Worm (Caenorhabditis elegans) whole organism, L1 larva: ENCODE results near the gene cox-6B.

ENCODE experiments used
- C16A3.4 ChIP-seq: fragments of 150-350 bp; optimal IDR thresholded peaks from 2 replicates; lab custom pipeline; 2014; ENCODE audit warnings: missing biosample characterization, missing genetic modification characterization
- aha-1 ChIP-seq: fragments of 150-350 bp; optimal IDR thresholded peaks from 2 replicates; lab custom pipeline; 2014; ENCODE audit warnings: missing biosample characterization, missing genetic modification characterization
- aly-2 ChIP-seq: fragments of 150-350 bp; optimal IDR thresholded peaks from 2 replicates; lab custom pipeline; 2014; ENCODE audit warnings: missing biosample characterization, missing genetic modification characterization
- ama-1 ChIP-seq: fragments of 150-350 bp; optimal IDR thresholded peaks from 2 replicates; lab custom pipeline; 2014
- blmp-1 ChIP-seq: fragments of 150-350 bp; optimal IDR thresholded peaks from 2 replicates; lab custom pipeline; 2014; ENCODE audit warnings: missing biosample characterization, missing genetic modification characterization
- ceh-8 ChIP-seq: fragments of 200-800 bp; sonication (Bioruptor generic); optimal IDR thresholded peaks from 2 replicates; lab custom pipeline; 2018; ENCODE audit warnings: mild to moderate bottlenecking, missing genetic modification characterization, moderate library complexity, missing compliant biosample characterization
- ceh-88 ChIP-seq: fragments of 200-800 bp; sonication (Bioruptor generic); IDR thresholded peaks from 2 replicates; pipeline ENCODE4 v1.3.6; 2022; ENCODE audit warnings: missing genetic modification characterization, missing compliant biosample characterization
- ceh-90 ChIP-seq: sonication (generic microtip); optimal IDR thresholded peaks from 2 replicates; lab custom pipeline; 2016; ENCODE audit warnings: missing genetic modification characterization, missing compliant biosample characterization
- dpl-1 ChIP-seq, 3 experiments: fragments of 150-350 bp in 2 of 3; sonication (generic microtip) in 1 of 3; optimal IDR thresholded peaks; 2 replicates each; lab custom pipeline; 2014 to 2017; ENCODE audit warnings: missing biosample characterization in 3 of 3, missing genetic modification characterization in 3 of 3, missing genetic modification reagents in 3 of 3
- dsc-1 ChIP-seq: sonication (generic microtip); optimal IDR thresholded peaks from 2 replicates; lab custom pipeline; 2016; ENCODE audit warnings: mild to moderate bottlenecking, missing genetic modification characterization, missing compliant biosample characterization
- efl-3 ChIP-seq: fragments of 200-800 bp; sonication (Bioruptor generic); optimal IDR thresholded peaks from 2 replicates; lab custom pipeline; 2018; ENCODE audit warnings: mild to moderate bottlenecking, missing genetic modification characterization, missing compliant biosample characterization
- egl-13 ChIP-seq: sonication (generic microtip); optimal IDR thresholded peaks from 2 replicates; lab custom pipeline; 2016; ENCODE audit warnings: missing genotype, missing genetic modification reagents, missing genetic modification characterization, missing compliant biosample characterization
- elt-2 ChIP-seq: sonication (generic microtip); optimal IDR thresholded peaks from 2 replicates; lab custom pipeline; 2016; ENCODE audit warnings: missing genetic modification characterization, mild to moderate bottlenecking, inconsistent platforms, missing compliant biosample characterization, missing genetic modification reagents
- elt-3 ChIP-seq, 6 experiments: fragments of 150-350 bp in 1 of 6; sonication (generic microtip); optimal IDR thresholded peaks; 2 replicates each; lab custom pipeline; 2017 to 2018; ENCODE audit warnings: missing biosample characterization in 6 of 6, missing genetic modification characterization in 6 of 6, inconsistent platforms in 1 of 6
- fkh-10 ChIP-seq: sonication (generic microtip); optimal IDR thresholded peaks from 2 replicates; lab custom pipeline; 2017; ENCODE audit warnings: missing biosample characterization, missing genetic modification reagents, missing genetic modification characterization
- fkh-4 ChIP-seq: sonication (generic microtip); optimal IDR thresholded peaks from 2 replicates; lab custom pipeline; 2016; ENCODE audit warnings: missing compliant biosample characterization, missing genetic modification characterization, borderline replicate concordance
- fos-1 ChIP-seq: fragments of 150-350 bp; optimal IDR thresholded peaks from 2 replicates; lab custom pipeline; 2014; ENCODE audit warnings: missing biosample characterization, missing genetic modification characterization
- hlh-17 ChIP-seq: fragments of 200-800 bp; sonication (Bioruptor generic); optimal IDR thresholded peaks from 2 replicates; lab custom pipeline; 2018; ENCODE audit warnings: missing genetic modification characterization, mild to moderate bottlenecking, missing compliant biosample characterization, moderate library complexity, borderline replicate concordance
- hpl-2 ChIP-seq: fragments of 150-350 bp; optimal IDR thresholded peaks from 2 replicates; lab custom pipeline; 2014; ENCODE audit warnings: missing biosample characterization, missing genetic modification reagents, missing genetic modification characterization
- jun-1 ChIP-seq: fragments of 150-350 bp; optimal IDR thresholded peaks from 2 replicates; lab custom pipeline; 2014; ENCODE audit warnings: missing biosample characterization, missing genetic modification reagents, missing genetic modification characterization
- lin-14 ChIP-seq: fragments of 200-800 bp; sonication (Bioruptor generic); optimal IDR thresholded peaks from 2 replicates; lab custom pipeline; 2018; ENCODE audit warnings: mild to moderate bottlenecking, missing genetic modification characterization, moderate library complexity, missing compliant biosample characterization
- lin-15B ChIP-seq: fragments of 150-350 bp; sonication (generic microtip); optimal IDR thresholded peaks from 3 replicates; lab custom pipeline; 2014; ENCODE audit warnings: missing biosample characterization, missing genetic modification characterization
- lin-35 ChIP-seq, 2 experiments: fragments of 150-350 bp; optimal IDR thresholded peaks; 2 replicates each; lab custom pipeline; 2014; ENCODE audit warnings: missing biosample characterization in 2 of 2, missing genetic modification characterization in 2 of 2, missing genetic modification reagents in 2 of 2
- lsy-2 ChIP-seq, 2 experiments: fragments of 150-350 bp; optimal IDR thresholded peaks; 2 replicates each; lab custom pipeline; 2014; ENCODE audit warnings: missing biosample characterization in 2 of 2, missing genetic modification characterization in 2 of 2
- mdl-1 ChIP-seq, 2 experiments: fragments of 150-350 bp; optimal IDR thresholded peaks; 2 replicates each; lab custom pipeline; 2014 to 2017; ENCODE audit warnings: missing biosample characterization in 2 of 2, missing genetic modification characterization in 2 of 2, inconsistent platforms in 1 of 2
- nhr-19 ChIP-seq: fragments of 200-800 bp; sonication (Bioruptor generic); conservative IDR thresholded peaks from 2 replicates; pipeline ENCODE4 v1.3.6; 2022; ENCODE audit warnings: missing genetic modification characterization, missing compliant biosample characterization
- nhr-28 ChIP-seq: fragments of 150-350 bp; optimal IDR thresholded peaks from 2 replicates; lab custom pipeline; 2014; ENCODE audit warnings: missing biosample characterization, missing genetic modification characterization
- nhr-77 ChIP-seq: fragments of 150-350 bp; optimal IDR thresholded peaks from 2 replicates; lab custom pipeline; 2014; ENCODE audit warnings: missing biosample characterization, missing genetic modification characterization
- nhr-84 ChIP-seq: sonication (generic microtip); optimal IDR thresholded peaks from 2 replicates; lab custom pipeline; 2017; ENCODE audit warnings: missing biosample characterization, missing genetic modification characterization
- pax-3 ChIP-seq: fragments of 200-800 bp; sonication (Bioruptor generic); optimal IDR thresholded peaks from 2 replicates; lab custom pipeline; 2018; ENCODE audit warnings: mild to moderate bottlenecking, missing genetic modification characterization, moderate library complexity, missing compliant biosample characterization
- pqm-1 ChIP-seq: sonication (generic microtip); optimal IDR thresholded peaks from 3 replicates; lab custom pipeline; 2017; ENCODE audit warnings: missing biosample characterization, missing genetic modification characterization
- skn-1 ChIP-seq: fragments of 150-350 bp; optimal IDR thresholded peaks from 2 replicates; lab custom pipeline; 2014; ENCODE audit warnings: missing biosample characterization, missing genetic modification characterization
- snpc-4 ChIP-seq: fragments of 150-350 bp; optimal IDR thresholded peaks from 2 replicates; lab custom pipeline; 2014; ENCODE audit warnings: missing biosample characterization, missing genetic modification characterization
- snu-23 ChIP-seq: sonication (generic microtip); optimal IDR thresholded peaks from 2 replicates; lab custom pipeline; 2016; ENCODE audit warnings: missing genetic modification characterization, missing compliant biosample characterization
- sox-4 ChIP-seq: sonication (generic microtip); optimal IDR thresholded peaks from 2 replicates; lab custom pipeline; 2016; ENCODE audit warnings: missing genetic modification characterization, missing compliant biosample characterization
- sup-37 ChIP-seq: fragments of 200-800 bp; sonication (Bioruptor generic); optimal IDR thresholded peaks from 2 replicates; lab custom pipeline; 2018; ENCODE audit warnings: mild to moderate bottlenecking, missing genetic modification characterization, missing compliant biosample characterization
- swsn-7 ChIP-seq: sonication (generic microtip); optimal IDR thresholded peaks from 2 replicates; lab custom pipeline; 2016; ENCODE audit warnings: missing genetic modification characterization, missing compliant biosample characterization
- tbx-2 ChIP-seq: sonication (generic microtip); optimal IDR thresholded peaks from 2 replicates; lab custom pipeline; 2016; ENCODE audit warnings: missing genetic modification characterization, missing compliant biosample characterization
- tlp-1 ChIP-seq: fragments of 150-350 bp; optimal IDR thresholded peaks from 2 replicates; lab custom pipeline; 2014; ENCODE audit warnings: missing biosample characterization, missing genetic modification characterization
- unc-30 ChIP-seq: sonication (generic microtip); optimal IDR thresholded peaks from 2 replicates; lab custom pipeline; 2017; ENCODE audit warnings: missing biosample characterization, missing genetic modification characterization
- unc-62 ChIP-seq: fragments of 150-350 bp; optimal IDR thresholded peaks from 2 replicates; lab custom pipeline; 2014; ENCODE audit warnings: missing biosample characterization, missing genetic modification reagents, missing genetic modification characterization
- unc-86 ChIP-seq: sonication (generic microtip); optimal IDR thresholded peaks from 2 replicates; lab custom pipeline; 2016; ENCODE audit warnings: missing genetic modification characterization, missing compliant biosample characterization
- vab-15 ChIP-seq: sonication (generic microtip); optimal IDR thresholded peaks from 2 replicates; lab custom pipeline; 2017; ENCODE audit warnings: missing genotype, mild to moderate bottlenecking, missing genetic modification characterization, missing compliant biosample characterization
- xbp-1 ChIP-seq: sonication (generic microtip); optimal IDR thresholded peaks from 2 replicates; lab custom pipeline; 2016; ENCODE audit warnings: missing genetic modification characterization, missing compliant biosample characterization
- ztf-11 ChIP-seq, 2 experiments: sonication (generic microtip); optimal IDR thresholded peaks; 2 replicates each; lab custom pipeline; 2016 to 2017; ENCODE audit warnings: missing genetic modification characterization in 2 of 2, missing biosample characterization in 1 of 2, missing compliant biosample characterization in 1 of 2

Gene cox-6B

ce11 chrIII:2733606-2734183 is 34.2 kb downstream of the cox-6B start, which contains the start of gene Y71H2AM.12:
TSS of gene Y71H2AM.12 (minus strand) at chrIII:2734091.
- TF ChIP-seq egl-13 (tag; lab: Kevin White, UChicago) (no peak), sox-4 (tag; lab: Kevin White, UChicago) (no peak), tlp-1 (tag; lab: Kevin White, UChicago) (no peak), lin-14 (GFP tag; lab: Kevin White, UChicago) (no peak), ceh-88 (GFP tag; lab: Robert Waterston, UW) (no peak), pax-3 (tag; lab: Kevin White, UChicago) (no peak), swsn-7 (tag; lab: Kevin White, UChicago) (no peak), unc-62 (GFP tag; lab: Kevin White, UChicago) (no peak), tbx-2 (tag; lab: Kevin White, UChicago) (no peak), jun-1 (tag; lab: Kevin White, UChicago) (no peak), hpl-2 (GFP tag; lab: Kevin White, UChicago) (no peak), nhr-84 (tag; lab: Kevin White, UChicago) (no peak), xbp-1 (tag; lab: Kevin White, UChicago) (no peak), nhr-77 (tag; lab: Kevin White, UChicago) (no peak), vab-15 (tag; lab: Kevin White, UChicago) (no peak)

ce11 chrIII:2739469-2739868 is 40.0 kb downstream of the cox-6B start, which contains the start of gene cest-25:
TSS of gene cest-25 (minus strand) at chrIII:2739531.
- TF ChIP-seq dsc-1, result no peak
- no peak for TF ChIP-seq fkh-10 (GFP tag; lab: Kevin White, UChicago)
- TF ChIP-seq ceh-90, result no peak
- TF ChIP-seq nhr-77 (tag; lab: Kevin White, UChicago), result no peak
- TF ChIP-seq unc-30 (tag; lab: Kevin White, UChicago), result no peak
- TF ChIP-seq ama-1 (lab: Kevin White, UChicago), result no peak
- TF ChIP-seq nhr-19, result no peak
- no peak for TF ChIP-seq ceh-8
- TF ChIP-seq ztf-11 (tag; optimal IDR thresholded peaks at IDR 0.05; lab: Kevin White, UChicago), result no peak
- TF ChIP-seq elt-2 (tag; lab: Kevin White, UChicago), result peak; percentile 79
- TF ChIP-seq efl-3 (GFP tag; lab: Kevin White, UChicago), result no peak
- no peak for TF ChIP-seq mdl-1 (tag; optimal IDR thresholded peaks at IDR 0.05; lab: Kevin White, UChicago)
- TF ChIP-seq lin-35 (GFP tag; optimal IDR thresholded peaks at IDR 0.05; lab: Kevin White, UChicago), result peak in 1 of 2 experiments; percentile 22
- TF ChIP-seq aha-1 (tag; lab: Kevin White, UChicago), result no peak
- no peak for TF ChIP-seq egl-13 (tag; lab: Kevin White, UChicago)
- no peak for TF ChIP-seq lsy-2 (tag; optimal IDR thresholded peaks at IDR 0.05; lab: Kevin White, UChicago)
- no peak for TF ChIP-seq unc-86
- no peak for TF ChIP-seq fkh-4 (tag; lab: Kevin White, UChicago)
- no peak for TF ChIP-seq fos-1 (tag; lab: Kevin White, UChicago)
- no peak for TF ChIP-seq vab-15 (tag; lab: Kevin White, UChicago)
- no peak for TF ChIP-seq jun-1 (tag; lab: Kevin White, UChicago)
- TF ChIP-seq sox-4 (tag; lab: Kevin White, UChicago), result no peak
- no peak for TF ChIP-seq nhr-84 (tag; lab: Kevin White, UChicago)
- TF ChIP-seq tlp-1 (tag; lab: Kevin White, UChicago), result peak; percentile 44
- no peak for TF ChIP-seq sup-37 (GFP tag; lab: Kevin White, UChicago)
- TF ChIP-seq skn-1 (tag; lab: Kevin White, UChicago), result no peak
- peak; percentile 23 for TF ChIP-seq pqm-1 (tag; lab: Kevin White, UChicago)
- no peak for TF ChIP-seq dpl-1 (GFP tag; optimal IDR thresholded peaks at IDR 0.05; lab: Kevin White, UChicago)
- no peak for TF ChIP-seq hlh-17 (GFP tag; lab: Kevin White, UChicago)

- TF ChIP-seq pqm-1 (tag; lab: Kevin White, UChicago) (no peak), C16A3.4 (tag; lab: Kevin White, UChicago) (no peak), snu-23 (GFP tag; lab: Kevin White, UChicago) (no peak), fkh-4 (tag; lab: Kevin White, UChicago) (no peak), mdl-1 (tag; optimal IDR thresholded peaks at IDR 0.05; lab: Kevin White, UChicago) (no peak), aly-2 (tag; lab: Kevin White, UChicago) (no peak), snpc-4 (tag; lab: Kevin White, UChicago) (no peak), nhr-84 (tag; lab: Kevin White, UChicago) (no peak), pax-3 (tag; lab: Kevin White, UChicago) (no peak), vab-15 (tag; lab: Kevin White, UChicago) (no peak), nhr-28 (tag; lab: Kevin White, UChicago) (no peak), lin-15B (tag; lab: Kevin White, UChicago) (no peak), blmp-1 (no peak), skn-1 (tag; lab: Kevin White, UChicago) (no peak), elt-3 (tag; optimal IDR thresholded peaks at IDR 0.05; lab: Kevin White, UChicago) (no peak), fos-1 (tag; lab: Kevin White, UChicago) (no peak), dpl-1 (GFP tag; optimal IDR thresholded peaks at IDR 0.05; lab: Kevin White, UChicago) (no peak)
These were observed 47.1 kb downstream of the cox-6B start, which contains the start of gene Y71H2AM.14 for ce11 chrIII:2746553-2746952. TSS of gene Y71H2AM.14 (minus strand) at chrIII:2746653.
